Worm (Caenorhabditis elegans): ENCODE data around the gene ZK402.2.
"Not testable (repeated sequence)": the region's sequence is repeated elsewhere in the genome, so short reads cannot be mapped to it uniquely, and the experiment has no call there.

Gene ZK402.2

ce11 chrX:1430707-1431106 lies 27.2 kb downstream of the ZK402.2 start, which contains the start of gene F19G12.1:
Gene F19G12.1, plus strand, starts transcription at chrX:1431007.
- not testable (repeated sequence) for TF ChIP-seq egl-27, nhr-67, fos-1 (tag; optimal IDR thresholded peaks at IDR 0.05)

DNA sequence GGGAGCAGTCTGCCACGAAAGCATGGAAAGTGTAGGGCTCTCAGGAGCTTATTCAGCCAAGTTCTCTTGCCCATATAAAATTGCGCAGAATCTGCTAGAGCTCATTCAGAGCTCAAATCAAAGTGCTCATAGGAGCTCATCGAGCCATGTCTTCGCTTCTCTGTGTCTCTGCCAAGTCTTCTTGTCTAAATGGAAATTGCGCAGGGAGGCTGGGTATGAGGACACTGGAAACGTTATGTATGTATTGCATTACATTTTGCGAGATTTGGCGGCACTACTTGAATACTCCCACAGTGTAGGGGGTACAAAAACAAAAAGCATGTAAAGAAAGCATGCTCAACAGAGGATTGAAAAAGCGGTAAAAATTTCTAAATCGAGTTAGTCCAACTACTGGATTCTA lies 33.6 kb downstream of the ZK402.2 start:
- TF ChIP-seq lin-39 (tag; optimal IDR thresholded peaks at IDR 0.05) (peak; percentile 19), mml-1 (tag; optimal IDR thresholded peaks at IDR 0.05) (no peak), snpc-4 (tag; optimal IDR thresholded peaks at IDR 0.05) (peak; percentile 28), ceh-28 (tag; optimal IDR thresholded peaks at IDR 0.05) (peak; percentile 20), ZK546.5 (tag; optimal IDR thresholded peaks at IDR 0.05) (no peak), hmg-11 (tag; optimal IDR thresholded peaks at IDR 0.05) (peak; percentile 45)

DNA sequence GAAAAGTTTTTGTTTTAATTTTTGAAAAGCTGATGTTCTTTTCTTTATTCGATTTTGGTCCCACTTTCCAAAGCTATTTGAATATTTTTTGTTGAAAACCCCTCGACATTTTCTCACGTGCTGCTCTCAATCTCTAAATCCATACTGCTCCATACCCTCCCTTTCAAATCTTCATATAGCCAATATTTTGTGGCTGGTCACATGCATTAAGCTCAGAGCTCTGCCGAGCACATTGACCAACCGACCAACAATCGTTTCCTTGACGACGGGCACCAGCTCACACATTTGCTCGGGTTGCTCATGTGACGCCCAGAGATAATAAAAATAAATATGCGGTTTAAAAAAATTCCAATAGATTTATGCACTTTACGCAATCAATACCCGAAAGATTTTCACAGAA lies 35.4 kb downstream of the ZK402.2 start:
- TF ChIP-seq ceh-28 (tag; optimal IDR thresholded peaks at IDR 0.05) (peak; percentile 7), mdl-1 (tag; optimal IDR thresholded peaks at IDR 0.05) (peak; percentile 7), ZK546.5 (tag; optimal IDR thresholded peaks at IDR 0.05) (no peak), sea-2 (GFP tag; optimal IDR thresholded peaks at IDR 0.05) (no peak), mml-1 (tag; optimal IDR thresholded peaks at IDR 0.05) (no peak), nfya-1 (tag; optimal IDR thresholded peaks at IDR 0.05; ENCODE audit: insufficient read depth) (no peak), nhr-76 (tag; optimal IDR thresholded peaks at IDR 0.05) (no peak), fkh-10 (GFP tag; optimal IDR thresholded peaks at IDR 0.05) (peak; percentile 16), nhr-25 (tag; optimal IDR thresholded peaks at IDR 0.05) (no peak), nhr-28 (tag; optimal IDR thresholded peaks at IDR 0.05) (no peak), fos-1 (tag; optimal IDR thresholded peaks at IDR 0.05) (no peak)

DNA sequence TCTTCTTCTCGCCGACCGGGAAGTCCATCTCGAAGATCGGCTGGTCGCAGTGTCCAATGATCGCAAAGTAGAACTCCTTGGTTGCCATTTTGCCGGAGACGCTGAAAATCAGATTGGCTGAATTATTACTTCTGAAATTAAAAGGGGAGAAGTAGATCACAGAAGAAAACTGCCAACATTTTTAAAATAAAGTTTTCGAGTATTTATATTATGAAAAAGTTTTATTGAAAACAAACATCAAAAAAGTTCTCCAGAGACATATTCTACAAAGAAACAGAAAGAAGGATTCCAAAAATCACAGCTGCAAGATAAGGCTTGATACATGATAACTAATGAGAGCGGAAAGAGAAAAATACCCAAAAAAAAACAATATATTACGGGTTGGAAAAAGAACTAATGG lies 36.6 kb downstream of the ZK402.2 start, which contains the start of gene sedl-1:
sedl-1 (minus strand) TSS at position 101 of the 400 bp plus-strand sequence.
- TF ChIP-seq ztf-4 (tag; optimal IDR thresholded peaks at IDR 0.05) (no peak), lin-15B (tag; optimal IDR thresholded peaks at IDR 0.05) (no peak), aly-2 (tag; optimal IDR thresholded peaks at IDR 0.05) (no peak), egl-27 (tag; optimal IDR thresholded peaks at IDR 0.05) (no peak), tbx-2 (tag; optimal IDR thresholded peaks at IDR 0.05) (no peak), hmg-11 (tag; optimal IDR thresholded peaks at IDR 0.05) (no peak), ZK546.5 (tag; optimal IDR thresholded peaks at IDR 0.05) (no peak)

ce11 chrX:1441602-1442183 lies 38.1 kb downstream of the ZK402.2 start:
- TF ChIP-seq zag-1 (tag; optimal IDR thresholded peaks at IDR 0.05) = no peak
- no peak for TF ChIP-seq fkh-2 (tag; optimal IDR thresholded peaks at IDR 0.05)
- no peak for TF ChIP-seq nhr-11 (tag; optimal IDR thresholded peaks at IDR 0.05)
- TF ChIP-seq nhr-67 (tag; optimal IDR thresholded peaks at IDR 0.05) = no peak
- no peak for TF ChIP-seq lin-39 (tag; optimal IDR thresholded peaks at IDR 0.05)
- no peak for TF ChIP-seq elt-3 (tag; optimal IDR thresholded peaks at IDR 0.05)
- no peak for TF ChIP-seq ceh-16 (tag; optimal IDR thresholded peaks at IDR 0.05)
- no peak for TF ChIP-seq nfya-1 (tag; optimal IDR thresholded peaks at IDR 0.05; ENCODE audit: insufficient read depth)
- TF ChIP-seq ama-1 (optimal IDR thresholded peaks at IDR 0.05) = no peak
- no peak for TF ChIP-seq nhr-25 (tag; optimal IDR thresholded peaks at IDR 0.05)
- no peak for TF ChIP-seq skn-1 (tag; optimal IDR thresholded peaks at IDR 0.05)
- no peak for TF ChIP-seq ceh-9 (tag; optimal IDR thresholded peaks at IDR 0.05)
- TF ChIP-seq pha-4 (tag; optimal IDR thresholded peaks at IDR 0.05) = no peak
- TF ChIP-seq hmg-11 (tag; optimal IDR thresholded peaks at IDR 0.05) = no peak

ce11 chrX:1443556-1444243 lies 40.2 kb downstream of the ZK402.2 start:
- TF ChIP-seq nhr-77 (tag; optimal IDR thresholded peaks at IDR 0.05) = no peak
- no peak for TF ChIP-seq zag-1 (tag; optimal IDR thresholded peaks at IDR 0.05)
- TF ChIP-seq skn-1 (tag; optimal IDR thresholded peaks at IDR 0.05) = no peak
- no peak for TF ChIP-seq nhr-67 (tag; optimal IDR thresholded peaks at IDR 0.05)
- TF ChIP-seq elt-2 (tag; optimal IDR thresholded peaks at IDR 0.05) = peak; percentile 34
- peak; percentile 28 for TF ChIP-seq ceh-28 (tag; optimal IDR thresholded peaks at IDR 0.05)
- TF ChIP-seq hmg-11 (tag; optimal IDR thresholded peaks at IDR 0.05) = no peak
- TF ChIP-seq nhr-23 (tag; optimal IDR thresholded peaks at IDR 0.05) = peak; percentile 21

All from whole organism, L3 larva.